Worm (Caenorhabditis elegans) whole organism, L4 larva: ENCODE data around the gene alh-4.

Experiments
- arid-1 ChIP-seq: fragments of 200-800 bp; sonication (Bioruptor generic); conservative IDR thresholded peaks from 2 replicates; pipeline ENCODE4 v1.3.6; 2022; ENCODE audit warnings: missing genetic modification reagents, missing genetic modification characterization, missing compliant biosample characterization
- ceh-62 ChIP-seq: sonication (generic microtip); optimal IDR thresholded peaks from 2 replicates; lab custom pipeline; 2017; ENCODE audit warnings: missing biosample characterization, missing genetic modification characterization
- ces-1 ChIP-seq: fragments of 150-350 bp; sonication (generic microtip); optimal IDR thresholded peaks from 4 replicates; lab custom pipeline; 2014; ENCODE audit warnings: missing biosample characterization, missing genetic modification reagents, missing genetic modification characterization
- daf-8 ChIP-seq: fragments of 200-800 bp; sonication (Bioruptor generic); IDR thresholded peaks from 2 replicates; pipeline ENCODE4 v1.3.6; 2022; ENCODE audit warnings: missing genetic modification characterization, missing compliant biosample characterization
- egl-27 ChIP-seq: sonication (generic microtip); optimal IDR thresholded peaks from 3 replicates; lab custom pipeline; 2017; ENCODE audit warnings: missing biosample characterization, missing genetic modification reagents, missing genetic modification characterization
- fkh-10 ChIP-seq: fragments of 150-350 bp; optimal IDR thresholded peaks from 2 replicates; lab custom pipeline; 2014; ENCODE audit warnings: missing biosample characterization, missing genetic modification reagents, missing genetic modification characterization
- lsy-2 ChIP-seq, 2 experiments: fragments of 150-350 bp in 1 of 2; sonication (generic microtip) in 1 of 2; optimal IDR thresholded peaks; 2 replicates each; lab custom pipeline; 2014 to 2017; ENCODE audit warnings: missing biosample characterization in 2 of 2, missing genetic modification characterization in 2 of 2
- mep-1 ChIP-seq: fragments of 150-350 bp; sonication (generic microtip); optimal IDR thresholded peaks from 3 replicates; lab custom pipeline; 2014; ENCODE audit warnings: missing biosample characterization, missing genetic modification characterization
- nhr-11 ChIP-seq: fragments of 150-350 bp; optimal IDR thresholded peaks from 2 replicates; lab custom pipeline; 2014; ENCODE audit warnings: missing biosample characterization, missing genetic modification characterization
- nhr-25 ChIP-seq: sonication (generic microtip); optimal IDR thresholded peaks from 2 replicates; lab custom pipeline; 2017; ENCODE audit warnings: missing genetic modification characterization, mild to moderate bottlenecking, missing compliant biosample characterization, antibody characterized with exemption, moderate library complexity, borderline replicate concordance; ENCODE audit not compliant: insufficient read depth
- nhr-28 ChIP-seq: fragments of 150-350 bp; optimal IDR thresholded peaks from 2 replicates; lab custom pipeline; 2014; ENCODE audit warnings: missing biosample characterization, missing genetic modification characterization
- unc-130 ChIP-seq: sonication (generic microtip); optimal IDR thresholded peaks from 2 replicates; lab custom pipeline; 2016; ENCODE audit warnings: missing genetic modification reagents, missing genetic modification characterization, missing compliant biosample characterization
- ztf-7 ChIP-seq: fragments of 150-350 bp; optimal IDR thresholded peaks from 2 replicates; lab custom pipeline; 2014; ENCODE audit warnings: missing biosample characterization, missing genetic modification characterization

ce11 chrV:6442037-6442436, 12.3 kb upstream of the alh-4 start, which contains the start of gene T05H4.3:
- TF ChIP-seq ztf-7 (tag; lab: Kevin White, UChicago), result no peak
- no peak for TF ChIP-seq ceh-62
- TF ChIP-seq nhr-11, result no peak
- no peak for TF ChIP-seq fkh-10 (GFP tag; lab: Kevin White, UChicago)
- TF ChIP-seq unc-130, result no peak
- TF ChIP-seq egl-27 (tag; lab: Kevin White, UChicago), result no peak
- TF ChIP-seq daf-8 (GFP tag; lab: Robert Waterston, UW), result no peak
- TF ChIP-seq nhr-25 (tag; lab: Kevin White, UChicago), result no peak
- no peak for TF ChIP-seq ces-1 (GFP tag; lab: Kevin White, UChicago)
- no peak for TF ChIP-seq mep-1 (tag; lab: Kevin White, UChicago)
- TF ChIP-seq nhr-28, result no peak
- TF ChIP-seq arid-1 (GFP tag; lab: Robert Waterston, UW), result no peak
- TF ChIP-seq lsy-2 (tag; optimal IDR thresholded peaks at IDR 0.05; lab: Kevin White, UChicago), result no peak
